Worm (Caenorhabditis elegans) whole organism, young adult: ENCODE measurements around the gene rsf-1.

Experiments used
- hsf-1 ChIP-seq: fragments of 200-800 bp; sonication (Bioruptor generic); IDR thresholded peaks from 2 replicates; pipeline ENCODE4 v1.3.6; 2022; ENCODE audit warnings: missing genetic modification reagents, missing genetic modification characterization, missing compliant biosample characterization
- let-526 ChIP-seq: fragments of 200-800 bp; sonication (Bioruptor generic); IDR thresholded peaks from 2 replicates; pipeline ENCODE4 v1.3.6; 2022; ENCODE audit warnings: missing genetic modification reagents, missing genetic modification characterization, missing compliant biosample characterization
- pha-4 ChIP-seq: fragments of 150-350 bp; sonication (generic microtip); optimal IDR thresholded peaks from 2 replicates; lab custom pipeline; 2014; ENCODE audit warnings: missing biosample characterization, missing genetic modification reagents, missing genetic modification characterization
- tlf-1 ChIP-seq: fragments of 200-800 bp; sonication (Bioruptor generic); optimal IDR thresholded peaks from 2 replicates; lab custom pipeline; 2018; ENCODE audit warnings: mild to moderate bottlenecking, missing genetic modification characterization, missing compliant biosample characterization
- zim-3 ChIP-seq: sonication (generic microtip); optimal IDR thresholded peaks from 2 replicates; lab custom pipeline; 2017; ENCODE audit warnings: mild to moderate bottlenecking, missing genetic modification characterization, moderate library complexity, missing compliant biosample characterization

ce11 chrII:11329021-11329479 is 22.9 kb downstream of the rsf-1 start, which contains the start of gene tag-180:
- TF ChIP-seq tlf-1 (GFP tag; lab: Kevin White, UChicago) (no peak), pha-4 (no peak), let-526 (GFP tag; lab: Robert Waterston, UW) (no peak), hsf-1 (GFP tag; lab: Robert Waterston, UW) (no peak), zim-3 (tag; lab: Kevin White, UChicago) (no peak)
